Worm (Caenorhabditis elegans) whole organism, young adult: Measurements from ENCODE around the gene cest-4.

Experiments
- B0019.2 ChIP-seq: fragments of 200-800 bp; sonication (Bioruptor generic); conservative IDR thresholded peaks from 2 replicates; pipeline ENCODE4 v1.3.6; 2022; ENCODE audit warnings: missing genetic modification reagents, missing genetic modification characterization, missing compliant biosample characterization
- D2030.7 ChIP-seq: fragments of 200-800 bp; sonication (Bioruptor generic); IDR thresholded peaks from 2 replicates; pipeline ENCODE4 v1.3.6; 2022; ENCODE audit warnings: missing genetic modification reagents, missing genetic modification characterization, missing compliant biosample characterization
- F37B4.10 ChIP-seq: fragments of 200-800 bp; sonication (Bioruptor generic); IDR thresholded peaks from 2 replicates; pipeline ENCODE4 v1.3.6; 2022; ENCODE audit warnings: missing genetic modification characterization, missing compliant biosample characterization
- F49E8.2 ChIP-seq: sonication (generic microtip); optimal IDR thresholded peaks from 3 replicates; lab custom pipeline; 2017; ENCODE audit warnings: missing genetic modification characterization, mild to moderate bottlenecking, missing compliant biosample characterization, antibody characterized with exemption, moderate library complexity; ENCODE audit not compliant: insufficient read depth
- F57A8.1 ChIP-seq: fragments of 200-800 bp; sonication (Bioruptor generic); optimal IDR thresholded peaks from 2 replicates; lab custom pipeline; 2018; ENCODE audit warnings: mild to moderate bottlenecking, missing genetic modification characterization, moderate library complexity, missing compliant biosample characterization
- F57C9.4 ChIP-seq: sonication (generic microtip); optimal IDR thresholded peaks from 2 replicates; lab custom pipeline; 2017; ENCODE audit warnings: mild to moderate bottlenecking, missing genetic modification characterization, missing compliant biosample characterization
- K11D2.4 ChIP-seq: fragments of 200-800 bp; sonication (Bioruptor generic); IDR thresholded peaks from 2 replicates; pipeline ENCODE4 v1.3.6; 2022; ENCODE audit warnings: missing genetic modification reagents, missing genetic modification characterization, missing compliant biosample characterization
- Y67H2A.10 ChIP-seq: fragments of 200-800 bp; sonication (Bioruptor generic); conservative IDR thresholded peaks from 2 replicates; pipeline ENCODE4 v1.3.6; 2022; ENCODE audit warnings: missing genetic modification reagents, missing genetic modification characterization, missing compliant biosample characterization
- Y79H2A.3 ChIP-seq: fragments of 200-800 bp; sonication (Bioruptor generic); conservative IDR thresholded peaks from 2 replicates; pipeline ENCODE4 v1.3.6; 2022; ENCODE audit warnings: missing genetic modification reagents, missing genetic modification characterization, missing compliant biosample characterization
- aptf-2 ChIP-seq: fragments of 200-800 bp; sonication (Bioruptor generic); conservative IDR thresholded peaks from 2 replicates; pipeline ENCODE4 v1.3.6; 2022; ENCODE audit warnings: missing genetic modification reagents, missing genetic modification characterization, missing compliant biosample characterization
- aptf-3 ChIP-seq: fragments of 200-800 bp; sonication (Bioruptor generic); IDR thresholded peaks from 2 replicates; pipeline ENCODE4 v1.3.6; 2022; ENCODE audit warnings: missing genetic modification characterization, missing compliant biosample characterization
- atf-7 ChIP-seq: sonication (generic microtip); optimal IDR thresholded peaks from 2 replicates; lab custom pipeline; 2017; ENCODE audit warnings: mild to moderate bottlenecking, missing genetic modification characterization, missing compliant biosample characterization
- attf-5 ChIP-seq: fragments of 200-800 bp; sonication (Bioruptor generic); optimal IDR thresholded peaks from 2 replicates; lab custom pipeline; 2018; ENCODE audit warnings: mild to moderate bottlenecking, missing genetic modification characterization, missing compliant biosample characterization
- attf-6 ChIP-seq: fragments of 200-800 bp; sonication (Bioruptor generic); IDR thresholded peaks from 2 replicates; pipeline ENCODE4 v1.3.6; 2022; ENCODE audit warnings: missing genetic modification reagents, missing genetic modification characterization, missing compliant biosample characterization
- cebp-1 ChIP-seq, 2 experiments: fragments of 200-800 bp in 1 of 2; sonication (Bioruptor generic) in 1 of 2; sonication (generic microtip) in 1 of 2; IDR thresholded peaks in 1 of 2; optimal IDR thresholded peaks in 1 of 2; 2 replicates each; pipeline versions ENCODE4 v1.3.6 to Lab custom; 2017 to 2022; ENCODE audit warnings: missing compliant biosample characterization in 2 of 2, missing genetic modification characterization in 2 of 2, mild to moderate bottlenecking in 1 of 2, missing genetic modification reagents in 1 of 2, moderate library complexity in 1 of 2
- cebp-2 ChIP-seq: fragments of 200-800 bp; sonication (Bioruptor generic); IDR thresholded peaks from 2 replicates; pipeline ENCODE4 v1.3.6; 2022; ENCODE audit warnings: missing genetic modification characterization, missing compliant biosample characterization
- ceh-100 ChIP-seq: fragments of 200-800 bp; sonication (Bioruptor generic); IDR thresholded peaks from 2 replicates; pipeline ENCODE4 v1.3.6; 2022; ENCODE audit warnings: missing genetic modification reagents, missing genetic modification characterization, missing compliant biosample characterization
- ceh-27 ChIP-seq: fragments of 200-800 bp; sonication (Bioruptor generic); optimal IDR thresholded peaks from 2 replicates; lab custom pipeline; 2018; ENCODE audit warnings: mild to moderate bottlenecking, missing genetic modification characterization, moderate library complexity, missing compliant biosample characterization
- ceh-40 ChIP-seq: fragments of 200-800 bp; sonication (Bioruptor generic); IDR thresholded peaks from 2 replicates; pipeline ENCODE4 v1.3.6; 2022; ENCODE audit warnings: missing genetic modification characterization, missing compliant biosample characterization
- ceh-58 ChIP-seq: fragments of 200-800 bp; sonication (Bioruptor generic); IDR thresholded peaks from 2 replicates; pipeline ENCODE4 v1.3.6; 2022; ENCODE audit warnings: missing genetic modification characterization, missing compliant biosample characterization
- ceh-79 ChIP-seq: sonication (generic microtip); optimal IDR thresholded peaks from 2 replicates; lab custom pipeline; 2017; ENCODE audit warnings: mild to moderate bottlenecking, missing genetic modification characterization, missing compliant biosample characterization
- die-1 ChIP-seq: sonication (generic microtip); optimal IDR thresholded peaks from 2 replicates; lab custom pipeline; 2016; ENCODE audit warnings: missing genotype, mild to moderate bottlenecking, missing genetic modification characterization, missing compliant biosample characterization
- egl-44 ChIP-seq: fragments of 200-800 bp; sonication (Bioruptor generic); IDR thresholded peaks from 2 replicates; pipeline ENCODE4 v1.3.6; 2022; ENCODE audit warnings: missing genetic modification reagents, missing genetic modification characterization, missing compliant biosample characterization
- ets-4 ChIP-seq: fragments of 200-800 bp; sonication (Bioruptor generic); optimal IDR thresholded peaks from 2 replicates; lab custom pipeline; 2018; ENCODE audit warnings: mild to moderate bottlenecking, missing genetic modification characterization, missing compliant biosample characterization
- fkh-3 ChIP-seq: sonication (generic microtip); optimal IDR thresholded peaks from 2 replicates; lab custom pipeline; 2016; ENCODE audit warnings: mild to moderate bottlenecking, missing genetic modification characterization, missing compliant biosample characterization
- hmg-1.2 ChIP-seq: fragments of 200-800 bp; sonication (Bioruptor generic); IDR thresholded peaks from 2 replicates; pipeline ENCODE4 v1.3.6; 2022; ENCODE audit warnings: missing genetic modification reagents, missing genetic modification characterization, missing compliant biosample characterization
- let-526 ChIP-seq: fragments of 200-800 bp; sonication (Bioruptor generic); IDR thresholded peaks from 2 replicates; pipeline ENCODE4 v1.3.6; 2022; ENCODE audit warnings: missing genetic modification reagents, missing genetic modification characterization, missing compliant biosample characterization
- let-607 ChIP-seq, 2 experiments: fragments of 200-800 bp in 1 of 2; sonication (Bioruptor generic) in 1 of 2; sonication (generic microtip) in 1 of 2; optimal IDR thresholded peaks; 2 replicates each; lab custom pipeline; 2016 to 2018; ENCODE audit warnings: mild to moderate bottlenecking in 2 of 2, missing compliant biosample characterization in 2 of 2, missing genetic modification characterization in 2 of 2, moderate library complexity in 2 of 2, missing genotype in 1 of 2
- lin-54 ChIP-seq: fragments of 200-800 bp; sonication (Bioruptor generic); optimal IDR thresholded peaks from 2 replicates; lab custom pipeline; 2018; ENCODE audit warnings: mild to moderate bottlenecking, missing genetic modification characterization, missing compliant biosample characterization
- lir-1 ChIP-seq: fragments of 200-800 bp; sonication (Bioruptor generic); conservative IDR thresholded peaks from 2 replicates; pipeline ENCODE4 v1.3.6; 2022; ENCODE audit warnings: missing genetic modification reagents, missing genetic modification characterization, missing compliant biosample characterization
- lsl-1 ChIP-seq: fragments of 200-800 bp; sonication (Bioruptor generic); optimal IDR thresholded peaks from 2 replicates; lab custom pipeline; 2018; ENCODE audit warnings: mild to moderate bottlenecking, missing genetic modification characterization, moderate library complexity, missing compliant biosample characterization
- lsy-27 ChIP-seq: sonication (generic microtip); optimal IDR thresholded peaks from 2 replicates; lab custom pipeline; 2017; ENCODE audit warnings: missing genetic modification characterization, mild to moderate bottlenecking, missing compliant biosample characterization, antibody characterized with exemption, missing genotype, borderline replicate concordance; ENCODE audit not compliant: insufficient read depth
- madf-3 ChIP-seq: fragments of 200-800 bp; sonication (Bioruptor generic); IDR thresholded peaks from 2 replicates; pipeline ENCODE4 v1.3.6; 2022; ENCODE audit warnings: missing genetic modification reagents, missing genetic modification characterization, missing compliant biosample characterization
- madf-6 ChIP-seq: fragments of 200-800 bp; sonication (Bioruptor generic); IDR thresholded peaks from 2 replicates; pipeline ENCODE4 v1.3.6; 2022; ENCODE audit warnings: missing genetic modification reagents, missing genetic modification characterization, missing compliant biosample characterization
- madf-8 ChIP-seq: fragments of 200-800 bp; sonication (Bioruptor generic); conservative IDR thresholded peaks from 2 replicates; pipeline ENCODE4 v1.3.6; 2022; ENCODE audit warnings: missing genetic modification reagents, missing genetic modification characterization, missing compliant biosample characterization
- mes-4 ChIP-seq: sonication (generic microtip); optimal IDR thresholded peaks from 2 replicates; lab custom pipeline; 2016; ENCODE audit warnings: missing genotype, missing genetic modification characterization, missing compliant biosample characterization
- nfya-1 ChIP-seq: sonication (generic microtip); optimal IDR thresholded peaks from 2 replicates; lab custom pipeline; 2017; ENCODE audit warnings: antibody characterized with exemption, missing compliant biosample characterization, missing genetic modification characterization, borderline replicate concordance; ENCODE audit not compliant: insufficient read depth
- pha-4 ChIP-seq: fragments of 150-350 bp; sonication (generic microtip); optimal IDR thresholded peaks from 2 replicates; lab custom pipeline; 2014; ENCODE audit warnings: missing biosample characterization, missing genetic modification reagents, missing genetic modification characterization
- rec-8 ChIP-seq, 2 experiments: sonication (generic microtip); optimal IDR thresholded peaks; 2 replicates each; lab custom pipeline; 2016; ENCODE audit warnings: mild to moderate bottlenecking in 2 of 2, missing genetic modification characterization in 2 of 2, missing genetic modification reagents in 2 of 2, missing genotype in 2 of 2, missing biosample characterization in 1 of 2, missing compliant biosample characterization in 1 of 2, moderate library complexity in 1 of 2
- sdz-38 ChIP-seq: sonication (generic microtip); optimal IDR thresholded peaks from 2 replicates; lab custom pipeline; 2016; ENCODE audit warnings: missing genotype, missing genetic modification characterization, missing compliant biosample characterization
- snpc-4 ChIP-seq, 5 experiments: fragments of 150-350 bp in 1 of 5; sonication (generic microtip) in 4 of 5; optimal IDR thresholded peaks; 2 replicates each; lab custom pipeline; 2014 to 2018; ENCODE audit warnings: missing genetic modification characterization in 5 of 5, missing biosample characterization in 3 of 5, antibody characterized with exemption in 2 of 5, mild to moderate bottlenecking in 2 of 5, missing compliant biosample characterization in 2 of 5, missing genotype in 2 of 5, moderate library complexity in 2 of 5, missing genetic modification reagents in 1 of 5
- sptf-2 ChIP-seq: fragments of 200-800 bp; sonication (Bioruptor generic); optimal IDR thresholded peaks from 2 replicates; lab custom pipeline; 2018; ENCODE audit warnings: mild to moderate bottlenecking, missing genetic modification characterization, missing compliant biosample characterization
- unc-130 ChIP-seq: sonication (generic microtip); optimal IDR thresholded peaks from 2 replicates; lab custom pipeline; 2016; ENCODE audit warnings: missing genetic modification reagents, missing genetic modification characterization, missing compliant biosample characterization
- xnd-1 ChIP-seq: sonication (generic microtip); optimal IDR thresholded peaks from 2 replicates; lab custom pipeline; 2016; ENCODE audit warnings: missing genotype, missing genetic modification reagents, missing genetic modification characterization, missing compliant biosample characterization
- zim-3 ChIP-seq: sonication (generic microtip); optimal IDR thresholded peaks from 2 replicates; lab custom pipeline; 2017; ENCODE audit warnings: mild to moderate bottlenecking, missing genetic modification characterization, moderate library complexity, missing compliant biosample characterization
- ztf-22 ChIP-seq: fragments of 200-800 bp; sonication (Bioruptor generic); optimal IDR thresholded peaks from 2 replicates; lab custom pipeline; 2018; ENCODE audit warnings: mild to moderate bottlenecking, missing genetic modification characterization, moderate library complexity, missing compliant biosample characterization
- ztf-26 ChIP-seq: sonication (generic microtip); optimal IDR thresholded peaks from 2 replicates; lab custom pipeline; 2017; ENCODE audit warnings: missing genetic modification characterization, missing compliant biosample characterization

Gene cest-4

ce11 chrIV:6777156-6777555 is 25.0 kb downstream of the cest-4 start:
- TF ChIP-seq madf-8 (GFP tag; lab: Robert Waterston, UW) (peak; percentile 20; the same call in 1 of the 2 replicates), Y79H2A.3 (GFP tag; lab: Robert Waterston, UW) (no peak), attf-6 (no peak), F37B4.10 (GFP tag; lab: Robert Waterston, UW) (no peak), lsy-27 (tag; lab: Kevin White, UChicago) (no peak), xnd-1 (tag; lab: Kevin White, UChicago) (peak; percentile 19), ceh-58 (no peak), hmg-1.2 (GFP tag; lab: Robert Waterston, UW) (peak; percentile 15; the same call in 1 of the 2 replicates), attf-5 (no peak), zim-3 (tag; lab: Kevin White, UChicago) (no peak), madf-6 (GFP tag; lab: Robert Waterston, UW) (no peak), fkh-3 (tag; lab: Kevin White, UChicago) (no peak), lir-1 (no peak), die-1 (no peak), ceh-40 (GFP tag; lab: Robert Waterston, UW) (no peak), cebp-2 (GFP tag; lab: Robert Waterston, UW) (no peak), nfya-1 (tag; lab: Kevin White, UChicago) (no peak), D2030.7 (0 out of 2 replicates have a peak, but pooled peaks have one; percentile 19), unc-130 (GFP tag; lab: Kevin White, UChicago) (peak; percentile 32), sptf-2 (GFP tag; lab: Kevin White, UChicago) (no peak), let-607 (tag; optimal IDR thresholded peaks at IDR 0.05; lab: Kevin White, UChicago) (no peak), mes-4 (no peak), rec-8 (tag; optimal IDR thresholded peaks at IDR 0.05; lab: Kevin White, UChicago) (no peak), aptf-3 (GFP tag; lab: Robert Waterston, UW) (no peak), lin-54 (GFP tag; lab: Kevin White, UChicago) (peak; percentile 46), ztf-22 (no peak), pha-4 (tag; lab: Kevin White, UChicago) (no peak), ztf-26 (tag; lab: Kevin White, UChicago) (no peak), F57C9.4 (tag; lab: Kevin White, UChicago) (no peak), egl-44 (GFP tag; lab: Robert Waterston, UW) (no peak), ceh-27 (GFP tag; lab: Kevin White, UChicago) (no peak), B0019.2 (GFP tag; lab: Robert Waterston, UW) (no peak), aptf-2 (GFP tag; lab: Robert Waterston, UW) (no peak), atf-7 (no peak), snpc-4 (GFP tag; optimal IDR thresholded peaks at IDR 0.05; lab: Kevin White, UChicago) (no peak), snpc-4 (tag; optimal IDR thresholded peaks at IDR 0.05; lab: Kevin White, UChicago) (peak in 2 of 4 experiments; percentile 65 to 71), F49E8.2 (tag; lab: Kevin White, UChicago) (no peak), K11D2.4 (GFP tag; lab: Robert Waterston, UW) (no peak), Y67H2A.10 (no peak), cebp-1 (GFP tag; IDR thresholded peaks at IDR 0.05; lab: Robert Waterston, UW) (no peak), cebp-1 (tag; optimal IDR thresholded peaks at IDR 0.05; lab: Kevin White, UChicago) (no peak), F57A8.1 (no peak), sdz-38 (tag; lab: Kevin White, UChicago) (no peak), ets-4 (GFP tag; lab: Kevin White, UChicago) (no peak), let-526 (GFP tag; lab: Robert Waterston, UW) (no peak), madf-3 (GFP tag; lab: Robert Waterston, UW) (no peak), ceh-100 (GFP tag; lab: Robert Waterston, UW) (no peak), lsl-1 (GFP tag; lab: Kevin White, UChicago) (peak; percentile 79), ceh-79 (no peak)
